7 worm cellular contexts compared by ENCODE assay signal in genomic region chrII:9498589-9498988, ce11.
A peak's percentile ranks its signal among the peaks of the same experiment; 100 is the strongest.
TF ChIP-seq lines count a peak whose summit lies in the region.

No protein-coding gene starts in this region.

TF ChIP-seq in whole organism, L1 larva, 84 proteins besides CTCF, POLR2A, EP300 and RAD21 (continues in another document):
- TF ChIP-seq swsn-7 (tag; optimal IDR thresholded peaks at IDR 0.05; lab: Kevin White, UChicago) (no peak), ceh-90 (tag; optimal IDR thresholded peaks at IDR 0.05; lab: Kevin White, UChicago) (no peak), hpl-2 (GFP tag; optimal IDR thresholded peaks at IDR 0.05; lab: Kevin White, UChicago) (no peak), snpc-4 (tag; optimal IDR thresholded peaks at IDR 0.05; lab: Kevin White, UChicago) (no peak), zag-1 (tag; optimal IDR thresholded peaks at IDR 0.05; lab: Kevin White, UChicago) (no peak), efl-1 (optimal IDR thresholded peaks at IDR 0.05; lab: Kevin White, UChicago) (no peak), efl-1 (GFP tag; optimal IDR thresholded peaks at IDR 0.05 in 1 of 2; lab: Kevin White, UChicago) (no peak), lin-14 (GFP tag; optimal IDR thresholded peaks at IDR 0.05; lab: Kevin White, UChicago) (peak; percentile 37), nhr-71 (tag; optimal IDR thresholded peaks at IDR 0.05; lab: Kevin White, UChicago) (peak; percentile 28), lir-3 (tag; optimal IDR thresholded peaks at IDR 0.05; lab: Kevin White, UChicago; ENCODE audit: poor library complexity) (no peak), pqm-1 (tag; optimal IDR thresholded peaks at IDR 0.05; lab: Kevin White, UChicago) (peak; percentile 37), elt-3 (tag; optimal IDR thresholded peaks at IDR 0.05; lab: Kevin White, UChicago) (no peak), C04F5.9 (tag; optimal IDR thresholded peaks at IDR 0.05; lab: Kevin White, UChicago) (no peak)

TF ChIP-seq in whole organism, L2 larva, 48 proteins besides CTCF, POLR2A, EP300 and RAD21:
- no peak for TF ChIP-seq nhr-237 (tag; optimal IDR thresholded peaks at IDR 0.05; lab: Kevin White, UChicago)
- TF ChIP-seq fos-1 (tag; optimal IDR thresholded peaks at IDR 0.05; lab: Kevin White, UChicago): peak; percentile 38
- TF ChIP-seq gmeb-1 (tag; optimal IDR thresholded peaks at IDR 0.05; lab: Kevin White, UChicago): peak; percentile 23
- TF ChIP-seq sma-9 (GFP tag; optimal IDR thresholded peaks at IDR 0.05; lab: Kevin White, UChicago): peak; percentile 13
- TF ChIP-seq sma-9 (tag; optimal IDR thresholded peaks at IDR 0.05; lab: Kevin White, UChicago): no peak

TF ChIP-seq in whole organism, L3 larva, 47 proteins besides CTCF, POLR2A, EP300 and RAD21:
- TF ChIP-seq nhr-23 (tag; optimal IDR thresholded peaks at IDR 0.05; lab: Kevin White, UChicago) (no peak), elt-2 (tag; optimal IDR thresholded peaks at IDR 0.05; lab: Kevin White, UChicago) (peak; percentile 79), sea-2 (GFP tag; optimal IDR thresholded peaks at IDR 0.05; lab: Kevin White, UChicago) (no peak), nhr-12 (tag; optimal IDR thresholded peaks at IDR 0.05; lab: Kevin White, UChicago) (no peak), nhr-76 (tag; optimal IDR thresholded peaks at IDR 0.05; lab: Kevin White, UChicago) (no peak), lin-39 (tag; optimal IDR thresholded peaks at IDR 0.05; lab: Kevin White, UChicago) (no peak), unc-62 (GFP tag; optimal IDR thresholded peaks at IDR 0.05; lab: Kevin White, UChicago) (no peak), fkh-2 (tag; optimal IDR thresholded peaks at IDR 0.05; lab: Kevin White, UChicago) (no peak), ama-1 (optimal IDR thresholded peaks at IDR 0.05; lab: Kevin White, UChicago) (no peak), pqm-1 (tag; optimal IDR thresholded peaks at IDR 0.05; lab: Kevin White, UChicago) (peak; percentile 42), eor-1 (tag; optimal IDR thresholded peaks at IDR 0.05; lab: Kevin White, UChicago) (no peak)
TF ChIP-seq in whole organism, L3 larva: peak in this region for 2.

TF ChIP-seq in whole organism, L4 larva, 104 proteins besides CTCF, POLR2A, EP300 and RAD21:
- TF ChIP-seq lsy-2 (tag; optimal IDR thresholded peaks at IDR 0.05; lab: Kevin White, UChicago) (peak in 1 of 2 experiments; percentile 15), daf-16 (GFP tag; optimal IDR thresholded peaks at IDR 0.05; lab: Kevin White, UChicago) (no peak), daf-16 (tag; optimal IDR thresholded peaks at IDR 0.05; lab: Kevin White, UChicago) (peak; percentile 31), lin-13 (GFP tag; optimal IDR thresholded peaks at IDR 0.05; lab: Kevin White, UChicago) (no peak), dmd-6 (GFP tag; IDR thresholded peaks at IDR 0.05; lab: Robert Waterston, UW) (peak; percentile 90), mdt-29 (GFP tag; IDR thresholded peaks at IDR 0.05; lab: Robert Waterston, UW) (0 out of 2 replicates have a peak, but pooled peaks have one; percentile 25), hlh-11 (tag; optimal IDR thresholded peaks at IDR 0.05; lab: Kevin White, UChicago) (peak; percentile 60), dve-1 (tag; optimal IDR thresholded peaks at IDR 0.05; lab: Kevin White, UChicago; ENCODE audit: insufficient read depth) (peak; percentile 32), ztf-11 (tag; optimal IDR thresholded peaks at IDR 0.05; lab: Kevin White, UChicago) (no peak), php-3 (GFP tag; IDR thresholded peaks at IDR 0.05; lab: Robert Waterston, UW) (0 out of 2 replicates have a peak, but pooled peaks have one; percentile 13), nhr-28 (tag; optimal IDR thresholded peaks at IDR 0.05; lab: Kevin White, UChicago) (peak; percentile 45)

TF ChIP-seq in whole organism, late embryonic, 69 proteins besides CTCF, POLR2A, EP300 and RAD21:
- TF ChIP-seq dve-1 (tag; optimal IDR thresholded peaks at IDR 0.05; lab: Kevin White, UChicago) (no peak), fkh-6 (tag; optimal IDR thresholded peaks at IDR 0.05; lab: Kevin White, UChicago) (no peak), ceh-30 (tag; optimal IDR thresholded peaks at IDR 0.05; lab: Kevin White, UChicago) (no peak), T23F11.4 (GFP tag; optimal IDR thresholded peaks at IDR 0.05; lab: Kevin White, UChicago) (no peak), elt-2 (tag; optimal IDR thresholded peaks at IDR 0.05; lab: Kevin White, UChicago) (peak; percentile 4), unc-42 (tag; optimal IDR thresholded peaks at IDR 0.05; lab: Kevin White, UChicago) (peak; percentile 29)

TF ChIP-seq in whole organism, mixed stage, embryonic, 35 proteins besides CTCF, POLR2A, EP300 and RAD21:
- TF ChIP-seq ces-1 (GFP tag; optimal IDR thresholded peaks at IDR 0.05; lab: Kevin White, UChicago) (peak; percentile 24), mep-1 (tag; optimal IDR thresholded peaks at IDR 0.05; lab: Kevin White, UChicago) (no peak), mab-5 (tag; optimal IDR thresholded peaks at IDR 0.05; lab: Kevin White, UChicago) (no peak), elt-1 (tag; optimal IDR thresholded peaks at IDR 0.05; lab: Kevin White, UChicago; ENCODE audit: borderline replicate concordance, insufficient read depth) (no peak), pha-4 (tag; optimal IDR thresholded peaks at IDR 0.05; lab: Kevin White, UChicago) (no peak), elt-3 (tag; optimal IDR thresholded peaks at IDR 0.05; lab: Kevin White, UChicago) (no peak), ztf-11 (tag; optimal IDR thresholded peaks at IDR 0.05; lab: Kevin White, UChicago) (no peak)

TF ChIP-seq in whole organism, young adult, 124 proteins besides CTCF, POLR2A, EP300 and RAD21:
- TF ChIP-seq bed-2 (GFP tag; IDR thresholded peaks at IDR 0.05; lab: Robert Waterston, UW) (no peak), lin-40 (tag; optimal IDR thresholded peaks at IDR 0.05; lab: Kevin White, UChicago) (no peak), nhr-120 (GFP tag; IDR thresholded peaks at IDR 0.05; lab: Robert Waterston, UW) (no peak), ztf-18 (tag; optimal IDR thresholded peaks at IDR 0.05; lab: Kevin White, UChicago) (no peak), atf-7 (tag; optimal IDR thresholded peaks at IDR 0.05; lab: Kevin White, UChicago) (peak; percentile 90), F10E7.11 (tag; optimal IDR thresholded peaks at IDR 0.05; lab: Kevin White, UChicago) (no peak), ama-1 (optimal IDR thresholded peaks at IDR 0.05; lab: Kevin White, UChicago) (no peak), ama-1 (GFP tag; optimal IDR thresholded peaks at IDR 0.05; lab: Kevin White, UChicago) (no peak), tbp1 (GFP tag; optimal IDR thresholded peaks at IDR 0.05; lab: Kevin White, UChicago) (peak; percentile 1), unc-130 (GFP tag; optimal IDR thresholded peaks at IDR 0.05; lab: Kevin White, UChicago) (no peak), zfh-2 (GFP tag; conservative IDR thresholded peaks at IDR 0.05; lab: Robert Waterston, UW) (no peak), nhr-80 (tag; optimal IDR thresholded peaks at IDR 0.05; lab: Kevin White, UChicago) (peak; percentile 63), Y95B8A.8 (GFP tag; IDR thresholded peaks at IDR 0.05; lab: Robert Waterston, UW) (no peak), F57C9.4 (tag; optimal IDR thresholded peaks at IDR 0.05; lab: Kevin White, UChicago) (no peak), ceh-91 (GFP tag; IDR thresholded peaks at IDR 0.05; lab: Robert Waterston, UW) (no peak), mel-28 (tag; optimal IDR thresholded peaks at IDR 0.05; lab: Kevin White, UChicago; ENCODE audit: borderline replicate concordance) (no peak), snpc-3.4 (tag; optimal IDR thresholded peaks at IDR 0.05; lab: Kevin White, UChicago) (no peak), somi-1 (GFP tag; optimal IDR thresholded peaks at IDR 0.05; lab: Kevin White, UChicago) (no peak), cebp-1 (GFP tag; IDR thresholded peaks at IDR 0.05; lab: Robert Waterston, UW) (no peak), cebp-1 (tag; optimal IDR thresholded peaks at IDR 0.05; lab: Kevin White, UChicago) (peak; percentile 11), repo-1 (tag; optimal IDR thresholded peaks at IDR 0.05; lab: Kevin White, UChicago) (no peak), lag-1 (GFP tag; IDR thresholded peaks at IDR 0.05; lab: Robert Waterston, UW) (no peak), D2030.7 (GFP tag; IDR thresholded peaks at IDR 0.05; lab: Robert Waterston, UW) (no peak), ceh-79 (tag; optimal IDR thresholded peaks at IDR 0.05; lab: Kevin White, UChicago) (no peak), ztf-22 (GFP tag; optimal IDR thresholded peaks at IDR 0.05; lab: Kevin White, UChicago) (no peak), Y53F4B.3 (GFP tag; IDR thresholded peaks at IDR 0.05; lab: Robert Waterston, UW) (no peak), B0261.1 (tag; optimal IDR thresholded peaks at IDR 0.05; lab: Kevin White, UChicago) (no peak), F55B11.4 (tag; optimal IDR thresholded peaks at IDR 0.05; lab: Kevin White, UChicago; ENCODE audit: borderline replicate concordance, insufficient read depth) (no peak)
TF ChIP-seq in whole organism, young adult: peak in this region for 4.
